Fruit fly (Drosophila melanogaster) Kc167 (cell line): ENCODE results near the gene CG6966.

Experiments
- Myc ChIP-seq: fragments of >200 bp; optimal IDR thresholded peaks from 2 replicates; lab custom pipeline; 2017; ENCODE audit warnings: missing external identifiers
- Sin3A ChIP-seq: fragments of >200 bp; optimal IDR thresholded peaks from 2 replicates; lab custom pipeline; 2018; ENCODE audit warnings: missing external identifiers
- h ChIP-seq: fragments of >200 bp; optimal IDR thresholded peaks from 3 replicates; lab custom pipeline; 2018; ENCODE audit warnings: missing external identifiers
- insv ChIP-seq: fragments of >200 bp; optimal IDR thresholded peaks from 3 replicates; lab custom pipeline; 2018; ENCODE audit warnings: missing external identifiers
- psq ChIP-seq: fragments of >200 bp; optimal IDR thresholded peaks from 2 replicates; lab custom pipeline; 2017; ENCODE audit warnings: missing external identifiers
- ttk ChIP-seq: sonication (Bioruptor generic); optimal IDR thresholded peaks from 2 replicates; lab custom pipeline; 2017; ENCODE audit warnings: missing external identifiers

The CG6966 gene

DNA sequence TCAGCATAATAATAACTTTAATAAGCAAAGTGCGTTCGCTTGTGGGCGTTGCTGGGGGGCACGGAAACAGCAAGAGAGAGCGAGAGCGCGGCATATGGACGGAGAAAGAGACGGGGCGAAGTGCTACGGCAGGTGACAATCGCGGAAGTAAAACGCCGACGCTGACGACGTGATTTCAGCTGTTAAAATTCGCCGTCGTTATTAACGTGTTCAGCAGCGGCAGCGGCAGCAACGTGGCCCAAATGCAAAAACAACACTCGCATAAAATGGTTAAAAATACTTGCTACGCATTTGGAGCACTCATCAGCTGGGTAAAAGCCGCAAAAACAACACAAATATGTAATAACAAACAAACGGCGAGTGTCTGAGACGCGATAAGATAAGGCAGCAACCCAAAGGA lies 2.6 kb downstream of the CG6966 start:
- no peak for TF ChIP-seq psq (lab: Kevin White, UChicago)
- TF ChIP-seq h (lab: Kevin White, UChicago) = no peak
- no peak for TF ChIP-seq Myc (lab: Kevin White, UChicago)
- no peak for TF ChIP-seq Sin3A (lab: Kevin White, UChicago)
- TF ChIP-seq ttk (lab: Kevin White, UChicago) = no peak
- TF ChIP-seq insv (lab: Kevin White, UChicago) = no peak

DNA sequence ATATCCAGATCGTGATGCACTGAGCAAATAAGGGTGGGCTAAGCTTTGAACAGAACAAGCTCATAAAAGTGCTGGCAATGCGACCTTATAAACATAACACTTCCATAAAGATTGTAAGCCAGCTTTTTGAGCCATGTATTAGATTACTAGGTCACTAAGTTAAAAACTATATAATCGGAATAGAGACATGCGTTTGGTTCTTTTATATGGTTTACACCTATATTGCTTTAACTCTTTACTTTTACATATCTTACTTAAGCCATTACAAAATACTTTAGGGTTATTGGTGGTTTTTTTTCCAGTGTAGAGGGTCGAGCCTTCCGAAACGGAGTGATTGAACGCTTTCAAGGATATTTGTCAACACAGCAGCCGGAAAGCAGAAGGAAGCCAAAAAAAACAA lies 3.1 kb downstream of the CG6966 start:
- TF ChIP-seq psq (lab: Kevin White, UChicago) = no peak

DNA sequence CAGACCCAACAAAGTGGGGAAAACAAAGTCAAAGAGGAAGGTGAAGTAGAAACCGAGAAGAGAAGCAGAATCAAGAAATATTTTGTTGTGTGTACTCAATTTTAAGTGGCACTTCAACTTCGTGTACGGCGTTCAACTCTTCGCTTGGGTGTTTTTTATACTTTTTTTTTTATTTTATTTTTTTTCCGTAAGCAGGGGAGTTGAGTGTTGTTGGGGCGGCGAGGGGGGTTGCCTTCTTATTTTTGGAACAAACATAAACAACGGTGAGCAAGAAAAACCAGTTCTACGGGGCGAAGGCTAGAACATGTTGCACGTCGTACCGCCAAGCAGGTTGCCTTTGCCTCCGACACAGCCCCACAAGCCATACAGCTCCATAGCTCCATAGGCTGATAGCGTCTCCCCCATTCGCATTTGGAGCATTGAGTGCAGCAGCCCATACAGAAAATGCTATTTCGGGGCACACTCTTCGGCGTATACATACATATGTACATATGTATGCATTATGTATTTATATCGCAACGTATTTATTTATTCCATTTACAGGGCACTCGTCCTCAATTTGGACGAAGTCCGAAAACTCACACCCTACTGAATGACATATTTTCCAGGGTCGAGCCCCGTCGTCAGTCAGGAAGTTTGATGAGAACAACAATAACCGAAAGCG lies 3.6 kb downstream of the CG6966 start:
- no peak for TF ChIP-seq insv (lab: Kevin White, UChicago)
- no peak for TF ChIP-seq Sin3A (lab: Kevin White, UChicago)
- TF ChIP-seq Myc (lab: Kevin White, UChicago) = no peak
- TF ChIP-seq h (lab: Kevin White, UChicago) = no peak
- TF ChIP-seq psq (lab: Kevin White, UChicago) = no peak

DNA sequence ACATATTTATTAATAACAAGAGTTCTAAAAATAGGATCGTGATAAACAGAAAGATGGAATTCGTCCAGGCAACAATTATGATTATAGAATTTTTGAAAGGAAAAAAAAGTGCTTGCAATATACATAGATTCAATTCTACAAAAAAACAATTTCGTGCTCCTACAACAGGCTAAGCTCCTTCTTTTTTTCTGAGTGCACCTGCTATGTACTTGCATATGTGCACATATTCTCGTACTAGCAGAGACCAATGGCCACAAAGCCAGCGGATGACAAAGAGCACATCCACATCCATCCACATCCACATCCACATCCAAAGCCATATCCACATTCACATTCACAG lies 5.5 kb downstream of the CG6966 start:
- no peak for TF ChIP-seq Sin3A (lab: Kevin White, UChicago)
- TF ChIP-seq Myc (lab: Kevin White, UChicago) = no peak
- no peak for TF ChIP-seq h (lab: Kevin White, UChicago)
- no peak for TF ChIP-seq insv (lab: Kevin White, UChicago)
- no peak for TF ChIP-seq ttk (lab: Kevin White, UChicago)
- no peak for TF ChIP-seq psq (lab: Kevin White, UChicago)

DNA sequence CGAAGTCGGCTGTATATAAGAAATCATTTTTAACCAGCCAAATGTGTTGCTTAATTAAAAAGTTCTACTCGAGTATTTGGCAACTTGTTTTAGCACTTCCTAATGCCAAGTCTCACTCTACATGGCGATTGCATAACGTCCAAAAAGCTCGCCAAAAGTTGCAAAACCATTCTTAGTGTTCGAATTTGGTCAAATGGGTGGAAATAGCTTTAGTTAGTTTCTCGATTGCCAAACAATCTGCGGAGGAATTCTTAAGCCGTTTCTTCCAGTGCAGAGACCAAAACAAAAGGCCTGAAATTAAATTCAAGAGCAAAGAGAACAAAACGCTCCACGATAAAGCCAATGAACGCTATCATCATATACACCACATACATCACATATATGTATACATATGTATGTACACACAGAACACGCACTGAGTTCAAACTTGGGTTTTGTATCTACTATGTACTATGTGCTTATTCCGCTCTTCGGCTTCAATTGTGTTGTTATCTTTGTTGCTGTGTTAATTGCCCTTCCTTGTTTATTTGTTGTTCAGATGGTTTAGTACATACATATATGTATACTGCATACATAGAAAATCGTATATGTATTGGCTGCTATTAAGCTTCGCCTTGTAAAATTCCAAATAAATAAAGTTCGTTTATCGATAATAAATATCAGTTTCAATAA lies 6.0 kb downstream of the CG6966 start:
- TF ChIP-seq Myc (lab: Kevin White, UChicago) = no peak
- TF ChIP-seq insv (lab: Kevin White, UChicago) = no peak
- no peak for TF ChIP-seq Sin3A (lab: Kevin White, UChicago)
- TF ChIP-seq h (lab: Kevin White, UChicago) = no peak
- no peak for TF ChIP-seq psq (lab: Kevin White, UChicago)
- TF ChIP-seq ttk (lab: Kevin White, UChicago) = no peak

DNA sequence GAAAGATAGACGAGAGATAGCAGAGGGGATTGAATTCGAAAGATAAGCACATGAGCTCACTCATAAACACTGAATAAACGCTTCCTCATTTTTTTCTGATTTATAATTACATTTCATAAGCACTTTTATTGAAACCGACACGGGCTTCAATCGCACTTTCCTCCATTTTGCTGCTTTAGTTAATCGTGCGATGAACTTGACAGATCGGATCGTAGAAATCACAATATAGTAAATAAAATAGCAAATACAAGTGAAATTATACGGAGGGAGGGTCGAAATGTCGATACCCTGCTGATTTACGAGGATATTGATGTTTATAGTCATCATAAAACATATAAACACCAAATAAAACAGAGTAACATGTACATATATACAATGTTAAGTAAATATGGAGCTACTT lies 7.2 kb downstream of the CG6966 start:
- TF ChIP-seq insv (lab: Kevin White, UChicago) (no peak), Sin3A (lab: Kevin White, UChicago) (no peak), ttk (lab: Kevin White, UChicago) (no peak), h (lab: Kevin White, UChicago) (no peak), psq (lab: Kevin White, UChicago) (no peak), Myc (lab: Kevin White, UChicago) (no peak)

DNA sequence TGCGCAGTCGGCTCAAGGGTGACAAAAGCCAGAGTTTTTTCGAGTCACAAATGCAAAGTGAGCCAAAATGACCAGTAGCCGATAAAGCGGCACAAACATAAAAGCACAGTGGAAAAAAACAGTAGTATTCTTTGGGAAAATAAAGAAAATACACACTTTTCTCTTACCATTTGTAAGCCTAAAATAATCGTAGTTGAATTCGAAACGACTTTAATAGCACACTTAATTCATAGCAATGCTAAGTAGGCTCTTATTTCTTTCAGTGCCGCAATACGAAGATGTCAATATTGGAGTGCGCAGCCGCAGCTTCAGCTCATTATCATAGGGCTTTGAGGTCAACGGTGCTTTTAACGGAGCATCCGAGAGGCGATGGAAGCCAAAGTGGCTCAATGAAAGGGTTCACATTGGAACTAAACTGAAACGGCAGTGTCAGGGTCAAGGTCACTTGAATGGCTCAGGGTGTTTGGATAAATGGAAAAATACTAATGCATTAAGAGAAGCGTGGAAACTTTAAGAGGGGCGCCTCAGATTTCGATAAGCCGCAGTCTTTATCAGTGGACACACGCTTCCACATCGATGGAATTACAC lies 7.7 kb downstream of the CG6966 start:
- TF ChIP-seq psq (lab: Kevin White, UChicago) (no peak), Sin3A (lab: Kevin White, UChicago) (no peak)

DNA sequence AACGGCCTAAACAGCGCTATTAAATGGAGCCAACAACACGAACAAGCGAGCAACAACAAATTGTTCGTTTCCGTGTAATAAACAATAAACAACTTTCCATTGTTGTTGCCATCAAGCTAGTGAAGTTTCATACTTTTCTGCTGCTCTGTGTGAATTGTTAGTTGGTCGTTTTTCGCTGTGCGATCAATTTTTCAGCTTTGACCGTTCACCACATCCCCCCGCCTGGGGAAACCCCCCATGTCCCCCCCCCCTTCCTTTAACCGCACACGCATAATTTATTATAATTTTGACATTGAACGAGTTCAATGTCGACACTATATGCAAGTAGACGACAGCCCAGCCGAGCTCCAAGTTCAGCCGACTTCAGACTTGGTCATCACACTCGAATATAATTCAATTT lies 8.4 kb downstream of the CG6966 start:
- TF ChIP-seq insv (lab: Kevin White, UChicago) (no peak), ttk (lab: Kevin White, UChicago) (no peak), Sin3A (lab: Kevin White, UChicago) (no peak), h (lab: Kevin White, UChicago) (no peak), psq (lab: Kevin White, UChicago) (no peak), Myc (lab: Kevin White, UChicago) (no peak)

DNA sequence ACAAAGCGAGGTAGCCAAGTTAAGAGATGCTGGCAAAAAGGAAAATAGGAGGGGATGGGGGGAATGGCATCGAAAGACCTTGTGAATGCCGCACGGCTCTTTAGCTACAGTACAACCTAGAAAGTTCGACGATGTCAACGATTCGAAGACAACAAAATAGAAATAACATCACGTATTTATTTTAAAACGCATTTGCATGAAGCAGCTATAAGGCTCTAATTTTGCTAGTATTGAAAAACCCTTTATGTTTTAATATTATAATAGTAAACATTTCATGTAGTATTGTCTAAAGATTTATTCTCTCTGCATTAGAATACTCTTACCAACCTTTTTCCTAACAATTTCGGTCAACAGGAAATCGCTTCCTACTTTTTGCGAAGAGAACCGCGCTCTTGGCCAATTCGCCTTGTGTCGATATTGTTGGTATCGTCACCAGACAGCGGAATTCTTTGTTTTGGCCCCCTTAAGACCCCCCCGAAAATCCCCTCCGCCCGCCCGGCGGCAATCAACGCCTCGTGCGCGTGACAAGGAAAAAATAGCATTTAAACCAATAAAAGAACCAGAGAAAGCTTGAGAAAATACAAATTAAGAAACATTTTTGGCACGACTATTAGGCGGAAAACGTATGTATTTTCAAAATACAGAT lies 10.8 kb downstream of the CG6966 start:
- TF ChIP-seq insv (lab: Kevin White, UChicago) = no peak
- no peak for TF ChIP-seq ttk (lab: Kevin White, UChicago)
- no peak for TF ChIP-seq psq (lab: Kevin White, UChicago)
- no peak for TF ChIP-seq Myc (lab: Kevin White, UChicago)
- TF ChIP-seq h (lab: Kevin White, UChicago) = no peak
- TF ChIP-seq Sin3A (lab: Kevin White, UChicago) = no peak

DNA sequence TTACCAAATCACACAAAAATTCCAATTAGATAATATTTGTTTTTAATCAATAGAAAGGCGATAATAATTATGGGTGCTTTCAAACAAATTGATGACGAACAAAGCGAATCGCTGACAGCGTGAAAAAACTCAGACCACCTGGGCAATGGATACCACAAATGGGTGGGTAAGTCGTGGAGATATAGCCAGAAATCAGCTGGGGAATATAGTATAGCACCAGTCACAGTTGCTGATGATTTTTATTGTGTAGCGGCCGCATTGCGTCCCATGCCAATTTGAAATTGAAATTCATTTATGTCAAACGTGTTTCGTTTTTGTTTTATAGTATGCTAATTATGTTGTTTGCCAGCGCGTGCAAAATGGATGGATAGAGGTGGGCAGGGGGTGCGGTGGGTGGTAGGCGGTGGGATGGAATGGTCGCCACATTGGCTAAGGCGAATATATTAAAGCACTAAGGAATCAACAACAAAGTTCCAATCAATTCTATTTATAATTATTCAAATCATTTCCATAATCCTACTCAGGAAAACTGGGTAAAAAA lies 11.7 kb downstream of the CG6966 start:
- no peak for TF ChIP-seq psq (lab: Kevin White, UChicago)
- no peak for TF ChIP-seq Sin3A (lab: Kevin White, UChicago)
- no peak for TF ChIP-seq ttk (lab: Kevin White, UChicago)
- no peak for TF ChIP-seq h (lab: Kevin White, UChicago)

DNA sequence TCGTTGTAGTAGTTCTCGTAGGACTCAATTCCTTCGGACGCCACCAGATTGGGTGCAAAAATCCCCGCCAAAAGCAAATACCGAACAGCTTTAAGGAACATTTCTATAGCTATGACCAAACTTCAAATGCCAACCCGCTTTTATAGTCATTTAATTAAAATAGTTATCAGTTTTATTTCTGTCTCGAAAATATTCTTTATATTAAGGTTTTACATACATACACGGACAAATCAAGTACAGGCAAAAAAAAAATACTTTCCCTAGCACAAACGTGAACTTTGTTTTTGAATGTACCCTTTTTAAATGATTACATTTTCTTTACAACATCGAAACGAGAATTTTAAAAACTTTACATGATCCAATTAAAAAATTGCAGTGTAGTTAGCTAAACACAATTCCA lies 16.2 kb downstream of the CG6966 start, which contains the start of gene CG6974:
Gene CG6974, minus strand, starts transcription at position 101 of the 400 bp plus-strand sequence.
- TF ChIP-seq insv (lab: Kevin White, UChicago) = no peak
- TF ChIP-seq Myc (lab: Kevin White, UChicago) = no peak
- TF ChIP-seq psq (lab: Kevin White, UChicago) = no peak
- TF ChIP-seq ttk (lab: Kevin White, UChicago) = no peak
- no peak for TF ChIP-seq h (lab: Kevin White, UChicago)
- TF ChIP-seq Sin3A (lab: Kevin White, UChicago) = no peak
